Worm (Caenorhabditis elegans): ENCODE measurements around the gene T01H3.2.

- TF ChIP-seq nhr-77 (tag; optimal IDR thresholded peaks at IDR 0.05) = no peak
- no peak for TF ChIP-seq nhr-25 (tag; optimal IDR thresholded peaks at IDR 0.05)
Measured at ce11 chrII:7889321-7889720, 11.5 kb upstream of the T01H3.2 start.

Data from whole organism, L2 larva.